Fruit fly (Drosophila melanogaster) whole organism, embryonic: ENCODE measurements around the gene veli.

Experiments used
- CG10366 ChIP-seq: fragments of 200-800 bp; sonication (Bioruptor generic); IDR thresholded peaks from 2 replicates; pipeline ENCODE4 v1.3.6; 2022; ENCODE audit warnings: missing biosample characterization, missing genetic modification characterization
- CG11093 ChIP-seq: fragments of 200-800 bp; sonication (Bioruptor generic); IDR thresholded peaks from 3 replicates; pipeline ENCODE4 v1.3.6; 2022; ENCODE audit warnings: missing biosample characterization, missing genetic modification characterization
- CG13296 ChIP-seq: fragments of 200-800 bp; sonication (Bioruptor generic); optimal IDR thresholded peaks from 3 replicates; lab custom pipeline; 2018; ENCODE audit warnings: missing biosample characterization, mild to moderate bottlenecking, missing genetic modification characterization
- CG17186 ChIP-seq: fragments of 200-800 bp; sonication (Bioruptor generic); optimal IDR thresholded peaks from 3 replicates; lab custom pipeline; 2017; ENCODE audit warnings: missing biosample characterization, missing genetic modification reagents, missing genetic modification characterization
- CG34224 ChIP-seq: fragments of 200-800 bp; sonication (Bioruptor generic); IDR thresholded peaks from 3 replicates; pipeline ENCODE4 v1.3.6; 2022; ENCODE audit warnings: missing biosample characterization, missing genetic modification characterization; ENCODE audit not compliant: partially characterized antibody
- CG6254 ChIP-seq: fragments of 200-800 bp; sonication (Bioruptor generic); optimal IDR thresholded peaks from 3 replicates; lab custom pipeline; 2017; ENCODE audit warnings: mild to moderate bottlenecking, missing biosample characterization, missing genetic modification reagents, missing genetic modification characterization
- CG6689 ChIP-seq: fragments of 200-800 bp; sonication (Bioruptor generic); IDR thresholded peaks from 2 replicates; pipeline ENCODE4 v1.3.6; 2022; ENCODE audit warnings: missing biosample characterization, missing genetic modification characterization
- CG6791 ChIP-seq: fragments of 200-800 bp; sonication (Bioruptor generic); IDR thresholded peaks from 3 replicates; pipeline ENCODE4 v1.3.6; 2022; ENCODE audit warnings: missing biosample characterization, missing genetic modification characterization; ENCODE audit not compliant: partially characterized antibody
- Dll ChIP-seq: fragments of 200-800 bp; sonication (Bioruptor generic); IDR thresholded peaks from 4 replicates; pipeline ENCODE4 v1.3.6; 2022; ENCODE audit warnings: missing biosample characterization, missing genetic modification characterization; ENCODE audit not compliant: partially characterized antibody
- Doc3 ChIP-seq: fragments of 200-800 bp; sonication (Bioruptor generic); IDR thresholded peaks from 3 replicates; pipeline ENCODE4 v1.3.6; 2022; ENCODE audit warnings: missing biosample characterization, missing genetic modification characterization; ENCODE audit not compliant: partially characterized antibody
- Dp ChIP-seq: fragments of 200-800 bp; sonication (Bioruptor generic); optimal IDR thresholded peaks from 2 replicates; lab custom pipeline; 2018; ENCODE audit warnings: missing biosample characterization, mild to moderate bottlenecking, missing genetic modification characterization, moderate library complexity
- E2f2 ChIP-seq: fragments of 200-800 bp; sonication (Bioruptor generic); IDR thresholded peaks from 2 replicates; pipeline ENCODE4 v1.3.6; 2022; ENCODE audit warnings: missing biosample characterization, missing genetic modification characterization
- Elba2 ChIP-seq: fragments of 200-800 bp; sonication (Bioruptor generic); optimal IDR thresholded peaks from 3 replicates; lab custom pipeline; 2016; ENCODE audit warnings: missing biosample characterization, missing genetic modification characterization
- HLHmδ ChIP-seq: fragments of 200-800 bp; sonication (Bioruptor generic); optimal IDR thresholded peaks from 2 replicates; lab custom pipeline; 2018; ENCODE audit warnings: missing biosample characterization, mild to moderate bottlenecking, missing genetic modification characterization, moderate library complexity
- Hmx ChIP-seq: fragments of 200-800 bp; sonication (Bioruptor generic); optimal IDR thresholded peaks from 2 replicates; lab custom pipeline; 2016; ENCODE audit warnings: missing biosample characterization, missing genetic modification characterization
- Hr39 ChIP-seq: fragments of >200 bp; optimal IDR thresholded peaks from 2 replicates; lab custom pipeline; 2017
- Lhr ChIP-seq: fragments of 200-800 bp; sonication (Bioruptor generic); optimal IDR thresholded peaks from 3 replicates; lab custom pipeline; 2017; ENCODE audit warnings: mild to moderate bottlenecking, missing biosample characterization, missing genetic modification reagents, missing genetic modification characterization
- MESR4 ChIP-seq: fragments of 200-800 bp; sonication (Bioruptor generic); optimal IDR thresholded peaks from 2 replicates; lab custom pipeline; 2018; ENCODE audit warnings: missing biosample characterization, mild to moderate bottlenecking, missing genetic modification characterization, moderate library complexity
- Mes4 ChIP-seq: fragments of 200-800 bp; sonication (Bioruptor generic); optimal IDR thresholded peaks from 2 replicates; lab custom pipeline; 2016; ENCODE audit warnings: missing biosample characterization, missing genetic modification characterization
- NC2α ChIP-seq: fragments of 200-800 bp; sonication (Bioruptor generic); optimal IDR thresholded peaks from 2 replicates; lab custom pipeline; 2016; ENCODE audit warnings: missing biosample characterization, missing genetic modification characterization
- Opbp ChIP-seq: fragments of 200-800 bp; sonication (Bioruptor generic); IDR thresholded peaks from 3 replicates; pipeline ENCODE4 v1.3.6; 2022; ENCODE audit warnings: missing biosample characterization, missing genetic modification characterization; ENCODE audit not compliant: partially characterized antibody
- PHDP ChIP-seq: fragments of 200-800 bp; sonication (Bioruptor generic); optimal IDR thresholded peaks from 3 replicates; lab custom pipeline; 2018; ENCODE audit warnings: missing biosample characterization, mild to moderate bottlenecking, missing genetic modification characterization, moderate library complexity
- Pdp1 ChIP-seq, 2 experiments: fragments of 200-800 bp; sonication (Bioruptor generic); optimal IDR thresholded peaks; 3 replicates each; lab custom pipeline; 2016; ENCODE audit warnings: missing biosample characterization in 2 of 2, missing genetic modification characterization in 2 of 2, mild to moderate bottlenecking in 1 of 2, moderate library complexity in 1 of 2
- Ravus ChIP-seq: fragments of 200-800 bp; sonication (Bioruptor generic); IDR thresholded peaks from 2 replicates; pipeline ENCODE4 v1.3.6; 2022; ENCODE audit warnings: missing biosample characterization, missing genetic modification characterization
- Trl ChIP-seq, 3 experiments: fragments of >200 bp in 2 of 3; fragments of 200-800 bp in 1 of 3; sonication (Bioruptor generic) in 1 of 3; optimal IDR thresholded peaks; 2 replicates in 1 of 3; 3 replicates in 2 of 3; lab custom pipeline; 2016 to 2017; ENCODE audit warnings: missing biosample characterization in 1 of 3, missing genetic modification characterization in 1 of 3
- bbx ChIP-seq: fragments of 200-800 bp; sonication (Bioruptor generic); IDR thresholded peaks from 2 replicates; pipeline ENCODE4 v1.3.6; 2022; ENCODE audit warnings: missing biosample characterization, missing genetic modification characterization; ENCODE audit not compliant: partially characterized antibody
- fd3F ChIP-seq: fragments of 200-800 bp; sonication (Bioruptor generic); optimal IDR thresholded peaks from 2 replicates; lab custom pipeline; 2018; ENCODE audit warnings: missing biosample characterization, mild to moderate bottlenecking, missing genetic modification characterization, moderate library complexity
- gcm2 ChIP-seq: fragments of 200-800 bp; sonication (Bioruptor generic); optimal IDR thresholded peaks from 2 replicates; lab custom pipeline; 2016; ENCODE audit warnings: missing biosample characterization, missing genetic modification characterization
- kni ChIP-seq: fragments of 200-800 bp; sonication (Bioruptor generic); optimal IDR thresholded peaks from 3 replicates; lab custom pipeline; 2017; ENCODE audit warnings: mild to moderate bottlenecking, missing biosample characterization, missing genetic modification reagents, missing genetic modification characterization
- mld ChIP-seq: fragments of 200-800 bp; sonication (Bioruptor generic); IDR thresholded peaks from 3 replicates; pipeline ENCODE4 v1.3.6; 2022; ENCODE audit warnings: missing biosample characterization, missing genetic modification characterization; ENCODE audit not compliant: partially characterized antibody
- nom ChIP-seq: fragments of 200-800 bp; sonication (Bioruptor generic); optimal IDR thresholded peaks from 2 replicates; lab custom pipeline; 2017; ENCODE audit warnings: missing biosample characterization, missing genetic modification characterization, mild to moderate bottlenecking, moderate library complexity, missing genetic modification reagents
- slbo ChIP-seq: fragments of 200-800 bp; sonication (Bioruptor generic); IDR thresholded peaks from 2 replicates; pipeline ENCODE4 v1.3.6; 2022; ENCODE audit warnings: missing biosample characterization, missing genetic modification characterization
- so ChIP-seq: fragments of 200-800 bp; sonication (Bioruptor generic); IDR thresholded peaks from 3 replicates; pipeline ENCODE4 v1.3.6; 2022; ENCODE audit warnings: missing biosample characterization, missing genetic modification characterization
- tna ChIP-seq: fragments of 200-800 bp; sonication (Bioruptor generic); IDR thresholded peaks from 2 replicates; pipeline ENCODE4 v1.3.6; 2022; ENCODE audit warnings: missing biosample characterization, missing genetic modification characterization; ENCODE audit not compliant: partially characterized antibody
- unc-4 ChIP-seq: fragments of 200-800 bp; sonication (Bioruptor generic); IDR thresholded peaks from 2 replicates; pipeline ENCODE4 v1.3.6; 2022; ENCODE audit warnings: missing biosample characterization, missing genetic modification characterization; ENCODE audit not compliant: partially characterized antibody
- vvl ChIP-seq: fragments of 200-800 bp; sonication (Bioruptor generic); IDR thresholded peaks from 2 replicates; pipeline ENCODE4 v1.3.6; 2022; ENCODE audit warnings: missing biosample characterization, missing genetic modification characterization

Gene veli

DNA sequence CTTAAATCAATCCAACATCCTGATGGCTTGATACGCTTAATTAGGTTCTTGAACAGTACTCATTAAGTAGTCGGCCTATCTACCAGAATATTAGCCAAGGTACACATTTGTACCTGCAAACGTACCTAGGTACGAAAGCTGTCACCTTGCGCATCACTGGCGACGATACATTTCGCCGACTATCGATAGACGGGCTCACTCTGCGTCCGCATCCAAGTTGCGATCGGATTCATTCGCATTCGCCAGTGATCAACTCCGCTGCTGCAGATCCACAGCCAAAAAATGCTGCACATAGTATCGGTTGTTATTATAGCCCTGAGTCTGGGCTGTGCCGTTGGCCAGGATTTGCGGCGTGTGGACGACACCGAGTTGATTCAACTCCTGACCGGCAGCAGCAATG, 17.9 kb downstream of the veli start, which contains the start of gene CG11790 (continued):
- TF ChIP-seq Hmx (GFP tag; lab: Kevin White, UChicago) (no peak), Dp (GFP tag; lab: Kevin White, UChicago) (peak; percentile 7), E2f2 (0 out of 2 replicates have a peak, but pooled peaks have one; percentile 21), Mes4 (GFP tag; lab: Kevin White, UChicago) (no peak), Opbp (peak; percentile 84; the same call in 2 of the 3 replicates), Pdp1 (GFP tag; optimal IDR thresholded peaks at IDR 0.05; lab: Kevin White, UChicago) (no peak), bbx (GFP tag; lab: Robert Waterston, UW) (peak; percentile 85), Elba2 (GFP tag; lab: Kevin White, UChicago) (no peak), CG34224 (peak; percentile 77), CG10366 (GFP tag; lab: Robert Waterston, UW) (no peak), Ravus (GFP tag; lab: Robert Waterston, UW) (no peak), unc-4 (GFP tag; lab: Robert Waterston, UW) (peak; percentile 80), CG11093 (no peak), fd3F (no peak), tna (GFP tag; lab: Robert Waterston, UW) (peak; percentile 73), Hr39 (lab: Kevin White, UChicago) (no peak), slbo (GFP tag; lab: Robert Waterston, UW) (no peak), Dll (GFP tag; lab: Robert Waterston, UW) (peak; percentile 84), CG6254 (GFP tag; lab: Kevin White, UChicago) (no peak), Doc3 (peak; percentile 85), Lhr (GFP tag; lab: Kevin White, UChicago) (no peak), PHDP (tag; lab: Kevin White, UChicago) (peak; percentile 4), CG13296 (GFP tag; lab: Kevin White, UChicago) (peak; percentile 2), mld (GFP tag; lab: Robert Waterston, UW) (peak; percentile 73), CG17186 (GFP tag; lab: Kevin White, UChicago) (peak; percentile 18), MESR4 (GFP tag; lab: Kevin White, UChicago) (peak; percentile 52), CG6791 (GFP tag; lab: Robert Waterston, UW) (peak; percentile 83), so (GFP tag; lab: Robert Waterston, UW) (peak; percentile 47; the same call in 1 of the 3 replicates), CG6689 (GFP tag; lab: Robert Waterston, UW) (no peak), HLHmδ (GFP tag; lab: Kevin White, UChicago) (no peak)
- TF ChIP-seq, all 482 proteins: peak for 76

- TF ChIP-seq Trl (optimal IDR thresholded peaks at IDR 0.05; lab: Kevin White, UChicago), result no peak
- no peak for TF ChIP-seq Trl (GFP tag; optimal IDR thresholded peaks at IDR 0.05; lab: Kevin White, UChicago)
- no peak for TF ChIP-seq nom (GFP tag; lab: Kevin White, UChicago)
- TF ChIP-seq vvl (GFP tag; lab: Robert Waterston, UW), result peak; percentile 32; the same call in 1 of the 2 replicates
- peak; percentile 45 for TF ChIP-seq kni (GFP tag; lab: Kevin White, UChicago)
- TF ChIP-seq gcm2 (GFP tag; lab: Kevin White, UChicago), result no peak
- TF ChIP-seq so (GFP tag; lab: Robert Waterston, UW), result no peak
- TF ChIP-seq NC2α (GFP tag; lab: Kevin White, UChicago), result no peak
Measured at dm6 chr3R:25046023-25046422, 19.4 kb downstream of the veli start, which contains the start of gene CG11786. Gene CG11786 (plus strand): TSS chr3R:25046323.
